Fruit fly (Drosophila melanogaster): Measurements from ENCODE around the gene mmd.

mmd gene

DNA sequence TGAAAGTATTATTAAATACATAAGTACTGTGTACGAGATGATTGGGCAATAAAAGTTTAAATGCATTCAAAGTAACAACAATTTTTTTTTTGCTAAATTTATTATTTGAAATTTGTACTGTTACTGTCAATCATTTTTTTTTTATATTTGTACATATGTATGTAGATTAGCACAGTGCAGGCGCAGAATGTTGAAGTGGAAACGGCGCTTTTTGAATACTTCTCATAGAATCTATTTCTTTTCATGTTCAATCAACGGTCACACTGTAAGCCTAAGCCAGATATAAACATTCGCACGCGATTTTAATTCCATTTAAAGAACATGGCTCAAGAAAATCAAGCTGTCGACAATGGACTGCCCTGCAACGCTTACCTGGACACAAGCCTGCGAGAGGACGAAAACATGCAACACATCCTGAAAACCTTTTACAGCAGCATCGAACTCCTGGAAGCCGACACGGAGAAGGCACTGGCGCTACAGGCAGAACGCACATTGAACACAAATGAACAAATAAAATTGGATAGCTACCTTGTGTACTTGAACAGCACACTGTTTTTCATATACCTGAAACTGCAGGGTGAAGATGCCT is 28.1 kb downstream of the mmd start, which contains the start of gene Rrp47:
TSS of gene Rrp47 (plus strand) at position 163 of the 589 bp plus-strand sequence.
- TF ChIP-seq CG1621 (tag; optimal IDR thresholded peaks at IDR 0.05) (no peak), CG3032 (tag; optimal IDR thresholded peaks at IDR 0.05) (no peak), spab (GFP tag; optimal IDR thresholded peaks at IDR 0.05) (no peak), salr (GFP tag; optimal IDR thresholded peaks at IDR 0.05) (no peak), CG31627 (GFP tag; optimal IDR thresholded peaks at IDR 0.05) (no peak), cyc (GFP tag; optimal IDR thresholded peaks at IDR 0.05) (no peak), Eip78C (GFP tag) (peak; percentile 28)

DNA sequence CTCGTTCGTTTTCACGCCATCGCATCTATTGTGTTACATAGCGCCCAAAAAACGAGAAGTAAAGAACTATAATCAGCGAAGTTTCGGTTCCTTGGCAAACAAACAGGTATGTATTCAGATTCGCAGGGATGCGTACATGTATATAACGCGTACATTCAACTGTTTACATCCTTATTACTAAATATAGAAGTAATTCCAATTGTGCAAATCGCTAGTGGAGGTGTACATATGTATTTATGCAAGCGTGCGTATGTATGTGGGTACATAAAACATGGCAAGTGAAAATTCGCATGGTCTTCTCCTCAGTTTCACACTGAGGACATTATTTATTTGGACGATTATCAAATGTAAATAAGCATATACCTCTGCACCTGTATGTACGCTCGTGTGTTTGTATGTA is 31.4 kb downstream of the mmd start:
- no peak for TF ChIP-seq CG15336 (GFP tag; IDR thresholded peaks at IDR 0.05)
- TF ChIP-seq CG11762 (GFP tag; optimal IDR thresholded peaks at IDR 0.05; ENCODE audit: insufficient read depth) = no peak
- TF ChIP-seq CG6792 (GFP tag; optimal IDR thresholded peaks at IDR 0.05) = no peak
- no peak for TF ChIP-seq fkh (GFP tag; optimal IDR thresholded peaks at IDR 0.05)
- no peak for TF ChIP-seq Smox (GFP tag; optimal IDR thresholded peaks at IDR 0.05)
- no peak for TF ChIP-seq achi (GFP tag; optimal IDR thresholded peaks at IDR 0.05)

DNA sequence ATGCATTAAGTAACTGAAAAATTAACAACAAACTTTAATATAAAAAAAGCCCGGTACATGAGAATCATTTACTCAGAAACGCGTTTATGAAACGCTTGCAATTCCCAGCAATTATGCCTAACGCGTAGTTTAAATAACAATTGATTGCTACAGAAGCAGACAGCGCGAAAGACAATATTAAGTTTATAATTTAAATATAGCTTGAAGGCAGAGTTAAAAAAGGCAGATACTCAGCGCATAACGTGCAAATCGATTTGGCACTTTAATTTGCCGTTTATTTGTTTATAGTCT is 32.1 kb downstream of the mmd start, which contains the start of gene CG8924:
TSS of gene CG8924 (plus strand) at position 122 of the 291 bp plus-strand sequence.
- no peak for TF ChIP-seq Eip75B (GFP tag; optimal IDR thresholded peaks at IDR 0.05)
- TF ChIP-seq CG6276 (GFP tag; optimal IDR thresholded peaks at IDR 0.05) = no peak
- TF ChIP-seq Eip78C (GFP tag) = peak; percentile 58
- no peak for TF ChIP-seq eg (GFP tag; IDR thresholded peaks at IDR 0.05)

DNA sequence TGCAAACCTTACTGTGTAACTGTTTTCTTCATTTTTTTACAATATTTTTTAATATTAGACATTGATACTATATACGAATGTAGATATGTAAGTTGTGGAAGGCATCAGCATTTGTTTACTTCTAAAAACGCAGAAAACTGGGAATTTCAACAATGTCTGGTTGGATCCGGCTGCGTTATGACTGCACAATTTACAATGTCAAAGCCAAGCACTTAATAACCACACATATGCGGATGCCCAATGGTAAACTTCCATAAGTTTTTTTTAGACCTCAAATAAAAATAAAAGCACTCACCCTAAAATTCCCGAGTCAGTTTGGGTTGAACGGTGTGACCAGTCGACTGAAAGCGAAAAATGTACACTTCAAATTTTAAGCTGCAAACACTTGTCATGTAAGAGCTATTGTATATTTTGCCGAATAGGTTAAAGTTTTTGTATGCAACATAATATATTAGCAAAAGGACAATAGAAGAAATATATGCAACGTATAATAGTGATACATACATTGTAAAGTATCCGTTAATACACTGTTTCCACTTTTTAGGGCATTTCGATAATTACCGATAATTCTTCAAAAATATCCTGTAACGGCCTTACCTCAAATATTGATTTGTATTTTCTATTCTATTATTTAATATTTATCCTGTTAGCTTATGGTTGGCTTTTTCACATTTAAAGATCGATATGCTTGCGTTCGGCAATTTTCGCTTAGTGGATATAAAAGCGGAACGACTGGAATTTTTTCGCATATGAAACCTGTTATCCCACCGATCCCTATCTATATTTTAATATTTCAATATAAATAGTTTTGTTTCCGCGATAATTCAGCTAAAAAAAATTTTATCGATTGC is 32.6 kb downstream of the mmd start, which contains the start of gene Stim:
TSS of gene Stim (minus strand) at position 347 of the 851 bp plus-strand sequence.
- TF ChIP-seq vri (GFP tag; optimal IDR thresholded peaks at IDR 0.05) = no peak
- peak; percentile 67 for TF ChIP-seq svp (GFP tag)
- TF ChIP-seq CG8632 (GFP tag; optimal IDR thresholded peaks at IDR 0.05) = no peak
- peak; percentile 70 for TF ChIP-seq dsx (GFP tag; optimal IDR thresholded peaks at IDR 0.05; ENCODE audit: poor library complexity, severe bottlenecking)
- TF ChIP-seq achi (GFP tag; optimal IDR thresholded peaks at IDR 0.05) = peak; percentile 63

DNA sequence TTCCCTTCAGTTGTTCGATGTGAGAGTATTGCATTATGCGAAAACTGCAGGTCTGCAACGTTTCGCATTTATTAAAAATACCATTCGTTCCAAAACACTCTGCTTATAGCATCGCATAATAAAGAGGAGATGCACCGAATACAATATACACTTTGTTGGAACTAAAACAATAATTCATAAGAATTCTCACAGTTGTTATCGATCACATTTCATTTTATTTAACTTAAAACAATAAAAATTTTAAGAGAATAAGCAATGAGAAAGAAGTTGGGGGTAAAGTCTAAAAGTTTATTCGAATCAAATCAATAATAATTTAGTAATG is 38.8 kb downstream of the mmd start:
- TF ChIP-seq CG6854 (GFP tag; optimal IDR thresholded peaks at IDR 0.05) (no peak), svp (GFP tag) (no peak), fd85E (GFP tag; optimal IDR thresholded peaks at IDR 0.05) (no peak), CG3032 (tag; optimal IDR thresholded peaks at IDR 0.05) (peak; percentile 30), Eip93F (GFP tag; optimal IDR thresholded peaks at IDR 0.05) (no peak), CG8632 (GFP tag; optimal IDR thresholded peaks at IDR 0.05) (no peak), CG9139 (GFP tag; optimal IDR thresholded peaks at IDR 0.05) (no peak), Eip78C (GFP tag) (peak; percentile 64), CG15336 (GFP tag; IDR thresholded peaks at IDR 0.05) (no peak), vri (GFP tag; optimal IDR thresholded peaks at IDR 0.05) (no peak), CG11762 (GFP tag; optimal IDR thresholded peaks at IDR 0.05; ENCODE audit: insufficient read depth) (no peak), Sox15 (GFP tag; optimal IDR thresholded peaks at IDR 0.05) (no peak), Ets21C (GFP tag; optimal IDR thresholded peaks at IDR 0.05) (no peak), cyc (GFP tag; optimal IDR thresholded peaks at IDR 0.05) (no peak), Hr4 (GFP tag; optimal IDR thresholded peaks at IDR 0.05) (peak; percentile 33), CG8119 (GFP tag; IDR thresholded peaks at IDR 0.05) (no peak), CG32006 (GFP tag; optimal IDR thresholded peaks at IDR 0.05) (no peak), lz (GFP tag; optimal IDR thresholded peaks at IDR 0.05) (peak; percentile 16), CG11902 (GFP tag; optimal IDR thresholded peaks at IDR 0.05) (no peak), CG10669 (GFP tag; optimal IDR thresholded peaks at IDR 0.05) (no peak), spab (GFP tag; optimal IDR thresholded peaks at IDR 0.05) (no peak), CG31627 (GFP tag; optimal IDR thresholded peaks at IDR 0.05) (no peak), Smox (GFP tag; optimal IDR thresholded peaks at IDR 0.05) (no peak), CG11294 (GFP tag; IDR thresholded peaks at IDR 0.05) (no peak), CG7368 (GFP tag; optimal IDR thresholded peaks at IDR 0.05) (no peak), Sox102F (GFP tag; optimal IDR thresholded peaks at IDR 0.05) (no peak), eg (GFP tag; IDR thresholded peaks at IDR 0.05) (no peak), ss (GFP tag; optimal IDR thresholded peaks at IDR 0.05) (no peak)
